Fruit fly (Drosophila melanogaster): ENCODE data around the gene CG44774.

CG44774 gene

DNA sequence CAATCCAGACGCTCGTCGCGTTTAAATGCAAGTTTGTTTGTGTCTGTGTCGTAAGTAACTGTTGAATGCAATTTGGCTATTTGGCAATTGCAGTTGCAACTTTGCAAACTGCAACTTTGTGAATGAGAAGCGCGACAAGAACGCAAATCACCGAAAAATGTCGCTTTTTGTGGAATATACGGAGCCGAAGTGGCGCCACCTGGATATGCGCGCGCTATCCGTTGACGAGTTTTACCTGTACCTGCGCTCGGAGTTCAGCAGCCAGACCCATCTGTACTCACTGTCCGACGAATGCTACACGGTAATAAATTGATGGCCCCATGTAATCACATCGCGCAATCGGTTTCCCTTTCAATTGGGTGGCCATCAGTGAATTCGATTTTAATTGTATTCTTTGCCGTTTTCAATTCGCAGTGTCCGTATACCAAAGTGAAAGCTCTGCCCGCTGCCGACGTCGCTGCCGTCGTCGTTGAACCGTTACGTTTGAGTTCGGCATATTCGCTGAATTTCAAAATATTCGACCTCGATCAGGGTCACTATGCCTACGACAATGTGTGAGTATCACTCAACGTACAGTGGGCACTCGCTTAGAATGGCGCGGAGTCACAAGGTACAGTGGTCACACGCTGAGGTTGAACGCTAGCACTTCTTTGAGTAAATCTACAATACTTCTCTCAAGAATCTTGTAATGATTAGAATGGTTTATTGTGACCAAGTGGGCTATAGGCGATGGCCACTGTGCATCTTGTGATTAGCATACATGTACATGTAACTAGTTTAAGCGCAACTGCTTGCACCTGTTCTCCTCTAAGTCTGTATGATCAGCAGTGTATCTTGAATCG is 18.6 kb downstream of the CG44774 start (continued):
- TF ChIP-seq maf-S (GFP tag; optimal IDR thresholded peaks at IDR 0.05) (peak; percentile 64), so (GFP tag; IDR thresholded peaks at IDR 0.05) (peak; percentile 81), tll (GFP tag; optimal IDR thresholded peaks at IDR 0.05) (no peak), CG4282 (GFP tag; optimal IDR thresholded peaks at IDR 0.05) (peak; percentile 66), CG8290 (GFP tag; optimal IDR thresholded peaks at IDR 0.05) (peak; percentile 57), CG8290 (tag; optimal IDR thresholded peaks at IDR 0.05) (peak in 1 of 2 experiments; percentile 98), Spps (tag; optimal IDR thresholded peaks at IDR 0.05) (no peak), az2 (GFP tag; optimal IDR thresholded peaks at IDR 0.05) (peak; percentile 84), grau (tag; optimal IDR thresholded peaks at IDR 0.05) (peak; percentile 94), jumu (GFP tag; optimal IDR thresholded peaks at IDR 0.05) (peak; percentile 90), CG8281 (tag; optimal IDR thresholded peaks at IDR 0.05) (peak; percentile 49), CG31365 (tag; optimal IDR thresholded peaks at IDR 0.05) (peak; percentile 56), fu2 (GFP tag; optimal IDR thresholded peaks at IDR 0.05) (peak; percentile 72), Med (GFP tag) (peak; percentile 98), zen2 (GFP tag; IDR thresholded peaks at IDR 0.05; ENCODE audit: partially characterized antibody) (no peak), CG3163 (GFP tag; optimal IDR thresholded peaks at IDR 0.05) (peak; percentile 60), E2f2 (GFP tag; IDR thresholded peaks at IDR 0.05) (peak; percentile 60), CG7786 (GFP tag; optimal IDR thresholded peaks at IDR 0.05) (peak; percentile 82), wdn (GFP tag; IDR thresholded peaks at IDR 0.05) (peak; percentile 81), CG13287 (GFP tag; IDR thresholded peaks at IDR 0.05; ENCODE audit: partially characterized antibody) (no peak), CG11696 (GFP tag; IDR thresholded peaks at IDR 0.05) (peak; percentile 77), CG10462 (GFP tag; optimal IDR thresholded peaks at IDR 0.05) (peak; percentile 51), CG3407 (GFP tag; optimal IDR thresholded peaks at IDR 0.05) (peak; percentile 27), zen (tag; optimal IDR thresholded peaks at IDR 0.05) (peak; percentile 51), CG31388 (GFP tag; optimal IDR thresholded peaks at IDR 0.05) (peak; percentile 63), salm (tag; optimal IDR thresholded peaks at IDR 0.05) (peak; percentile 58), ranshi (GFP tag; IDR thresholded peaks at IDR 0.05) (peak; percentile 91), CG8359 (GFP tag; optimal IDR thresholded peaks at IDR 0.05; ENCODE audit: borderline replicate concordance) (no peak), kni (GFP tag; optimal IDR thresholded peaks at IDR 0.05) (no peak), dimm (GFP tag; IDR thresholded peaks at IDR 0.05) (peak; percentile 65), Fer3 (tag; optimal IDR thresholded peaks at IDR 0.05) (peak; percentile 83), BEAF-32 (GFP tag; optimal IDR thresholded peaks at IDR 0.05) (no peak), sens-2 (GFP tag; IDR thresholded peaks at IDR 0.05) (peak; percentile 67; the same call in 1 of the 2 replicates), zfh1 (GFP tag; IDR thresholded peaks at IDR 0.05) (peak; percentile 82), gcm (GFP tag; optimal IDR thresholded peaks at IDR 0.05) (peak; percentile 33), ap (GFP tag; IDR thresholded peaks at IDR 0.05) (peak; percentile 85), pnt (GFP tag; optimal IDR thresholded peaks at IDR 0.05) (peak; percentile 86), nom (GFP tag; optimal IDR thresholded peaks at IDR 0.05) (peak; percentile 8), Ptx1 (GFP tag; IDR thresholded peaks at IDR 0.05) (peak; percentile 93), Sox100B (GFP tag; optimal IDR thresholded peaks at IDR 0.05) (no peak), CkIIα-i1 (GFP tag; IDR thresholded peaks at IDR 0.05) (peak; percentile 47; the same call in 1 of the 2 replicates), CG18619 (GFP tag; optimal IDR thresholded peaks at IDR 0.05) (peak; percentile 64), Xrp1 (GFP tag; IDR thresholded peaks at IDR 0.05) (peak; percentile 83), CG1832 (GFP tag; optimal IDR thresholded peaks at IDR 0.05) (no peak), Hmx (GFP tag; optimal IDR thresholded peaks at IDR 0.05) (peak; percentile 40), Six4 (GFP tag; optimal IDR thresholded peaks at IDR 0.05) (peak; percentile 48), pita (GFP tag; optimal IDR thresholded peaks at IDR 0.05) (no peak), CG12769 (tag; optimal IDR thresholded peaks at IDR 0.05) (peak; percentile 95)
